Fruit fly (Drosophila melanogaster) whole organism, embryonic: ENCODE data around the gene Cyp4d14.

Source experiments
- Antp ChIP-seq: fragments of 200-800 bp; sonication (Bioruptor generic); optimal IDR thresholded peaks from 3 replicates; lab custom pipeline; 2016; ENCODE audit warnings: missing biosample characterization, missing genetic modification characterization
- C15 ChIP-seq: fragments of 200-800 bp; sonication (Bioruptor generic); IDR thresholded peaks from 3 replicates; pipeline ENCODE4 v1.3.6; 2022; ENCODE audit warnings: missing biosample characterization, missing genetic modification characterization
- CG10274 ChIP-seq: fragments of 200-800 bp; sonication (Bioruptor generic); optimal IDR thresholded peaks from 3 replicates; lab custom pipeline; 2017; ENCODE audit warnings: missing biosample characterization, mild to moderate bottlenecking, missing genetic modification characterization
- CG10462 ChIP-seq: fragments of 200-800 bp; sonication (Bioruptor generic); optimal IDR thresholded peaks from 2 replicates; lab custom pipeline; 2016; ENCODE audit warnings: missing biosample characterization, missing genetic modification characterization
- CG11695 ChIP-seq: fragments of 200-800 bp; sonication (Bioruptor generic); IDR thresholded peaks from 3 replicates; pipeline ENCODE4 v1.3.6; 2022; ENCODE audit warnings: missing biosample characterization, missing genetic modification characterization
- CG11696 ChIP-seq: fragments of 200-800 bp; sonication (Bioruptor generic); IDR thresholded peaks from 2 replicates; pipeline ENCODE4 v1.3.6; 2022; ENCODE audit warnings: missing biosample characterization, missing genetic modification characterization
- CG12219 ChIP-seq: fragments of 200-800 bp; sonication (Bioruptor generic); optimal IDR thresholded peaks from 3 replicates; lab custom pipeline; 2018; ENCODE audit warnings: missing biosample characterization, mild to moderate bottlenecking, missing genetic modification characterization
- CG12769 ChIP-seq: fragments of 200-800 bp; sonication (Bioruptor generic); optimal IDR thresholded peaks from 2 replicates; lab custom pipeline; 2019; ENCODE audit warnings: missing biosample characterization, mild to moderate bottlenecking, missing genetic modification characterization, moderate library complexity
- CG13287 ChIP-seq: fragments of 200-800 bp; sonication (Bioruptor generic); IDR thresholded peaks from 2 replicates; pipeline ENCODE4 v1.3.6; 2022; ENCODE audit warnings: missing biosample characterization, missing genetic modification characterization; ENCODE audit not compliant: partially characterized antibody
- CG15073 ChIP-seq: fragments of 200-800 bp; sonication (Bioruptor generic); optimal IDR thresholded peaks from 2 replicates; lab custom pipeline; 2016; ENCODE audit warnings: missing biosample characterization, missing genetic modification characterization
- CG17802 ChIP-seq: fragments of 200-800 bp; sonication (Bioruptor generic); optimal IDR thresholded peaks from 2 replicates; lab custom pipeline; 2018; ENCODE audit warnings: missing biosample characterization, mild to moderate bottlenecking, missing genetic modification characterization, moderate library complexity
- CG18599 ChIP-seq: fragments of 200-800 bp; sonication (Bioruptor generic); optimal IDR thresholded peaks from 3 replicates; lab custom pipeline; 2017; ENCODE audit warnings: missing biosample characterization, missing genetic modification characterization, mild to moderate bottlenecking, moderate library complexity, missing genetic modification reagents
- CG30431 ChIP-seq: fragments of 200-800 bp; sonication (Bioruptor generic); optimal IDR thresholded peaks from 2 replicates; lab custom pipeline; 2017; ENCODE audit warnings: missing biosample characterization, missing genetic modification characterization
- CG31224 ChIP-seq: fragments of 200-800 bp; sonication (Bioruptor generic); IDR thresholded peaks from 2 replicates; pipeline ENCODE4 v1.3.6; 2022; ENCODE audit warnings: missing biosample characterization, missing genetic modification characterization
- CG31365 ChIP-seq: fragments of 200-800 bp; sonication (Bioruptor generic); optimal IDR thresholded peaks from 2 replicates; lab custom pipeline; 2018; ENCODE audit warnings: missing biosample characterization, mild to moderate bottlenecking, missing genetic modification characterization
- CG32532 ChIP-seq: fragments of 200-800 bp; sonication (Bioruptor generic); IDR thresholded peaks from 2 replicates; pipeline ENCODE4 v1.3.6; 2022; ENCODE audit warnings: missing biosample characterization, missing genetic modification characterization
- CG34422 ChIP-seq: fragments of 200-800 bp; sonication (Bioruptor generic); IDR thresholded peaks from 3 replicates; pipeline ENCODE4 v1.3.6; 2022; ENCODE audit warnings: missing biosample characterization, missing genetic modification characterization
- CG4730 ChIP-seq: fragments of 200-800 bp; sonication (Bioruptor generic); IDR thresholded peaks from 2 replicates; pipeline ENCODE4 v1.3.6; 2022; ENCODE audit warnings: missing biosample characterization, missing genetic modification characterization
- Fer3 ChIP-seq: fragments of 200-800 bp; sonication (Bioruptor generic); optimal IDR thresholded peaks from 2 replicates; lab custom pipeline; 2018; ENCODE audit warnings: missing biosample characterization, mild to moderate bottlenecking, missing genetic modification characterization, moderate library complexity
- Med ChIP-seq: fragments of 200-800 bp; sonication (Bioruptor generic); peaks from one replicate; lab custom pipeline; 2016; ENCODE audit warnings: missing biosample characterization, missing genetic modification characterization, mild to moderate bottlenecking, inconsistent platforms, moderate library complexity
- Meics ChIP-seq: fragments of 200-800 bp; sonication (Bioruptor generic); optimal IDR thresholded peaks from 2 replicates; lab custom pipeline; 2017; ENCODE audit warnings: missing biosample characterization, mild to moderate bottlenecking, missing genetic modification characterization
- Mes4 ChIP-seq: fragments of 200-800 bp; sonication (Bioruptor generic); optimal IDR thresholded peaks from 2 replicates; lab custom pipeline; 2016; ENCODE audit warnings: missing biosample characterization, missing genetic modification characterization
- Oli ChIP-seq: fragments of 200-800 bp; sonication (Bioruptor generic); optimal IDR thresholded peaks from 2 replicates; lab custom pipeline; 2018; ENCODE audit warnings: missing biosample characterization, mild to moderate bottlenecking, missing genetic modification characterization, moderate library complexity
- Ptx1 ChIP-seq: fragments of 200-800 bp; sonication (Bioruptor generic); IDR thresholded peaks from 2 replicates; pipeline ENCODE4 v1.3.6; 2022; ENCODE audit warnings: missing biosample characterization, missing genetic modification characterization
- Sry-δ ChIP-seq: fragments of 200-800 bp; sonication (Bioruptor generic); optimal IDR thresholded peaks from 2 replicates; lab custom pipeline; 2016; ENCODE audit warnings: missing biosample characterization, missing genetic modification characterization
- Xrp1 ChIP-seq: fragments of 200-800 bp; sonication (Bioruptor generic); IDR thresholded peaks from 2 replicates; pipeline ENCODE4 v1.3.6; 2022; ENCODE audit warnings: missing biosample characterization, missing genetic modification characterization
- ac ChIP-seq: fragments of 200-800 bp; sonication (Bioruptor generic); optimal IDR thresholded peaks from 3 replicates; lab custom pipeline; 2017; ENCODE audit warnings: missing biosample characterization, mild to moderate bottlenecking, missing genetic modification characterization
- ara ChIP-seq: fragments of 200-800 bp; sonication (Bioruptor generic); IDR thresholded peaks from 2 replicates; pipeline ENCODE4 v1.3.6; 2022; ENCODE audit warnings: missing biosample characterization, missing genetic modification characterization
- chn ChIP-seq: fragments of 200-800 bp; sonication (Bioruptor generic); optimal IDR thresholded peaks from 2 replicates; lab custom pipeline; 2016; ENCODE audit warnings: missing biosample characterization, missing genetic modification characterization
- ci ChIP-seq: fragments of 200-800 bp; sonication (Bioruptor generic); IDR thresholded peaks from 3 replicates; pipeline ENCODE4 v1.3.6; 2022; ENCODE audit warnings: missing biosample characterization, missing genetic modification characterization
- dpn ChIP-seq, 2 experiments: fragments of 200-800 bp; sonication (Bioruptor generic); optimal IDR thresholded peaks; 3 replicates each; lab custom pipeline; 2016; ENCODE audit warnings: missing biosample characterization in 2 of 2, missing genetic modification characterization in 2 of 2
- gcm2 ChIP-seq: fragments of 200-800 bp; sonication (Bioruptor generic); optimal IDR thresholded peaks from 2 replicates; lab custom pipeline; 2016; ENCODE audit warnings: missing biosample characterization, missing genetic modification characterization
- gem ChIP-seq: fragments of 200-800 bp; sonication (Bioruptor generic); optimal IDR thresholded peaks from 2 replicates; lab custom pipeline; 2019; ENCODE audit warnings: missing biosample characterization, mild to moderate bottlenecking, missing genetic modification characterization, moderate library complexity
- her ChIP-seq: fragments of 200-800 bp; sonication (Bioruptor generic); optimal IDR thresholded peaks from 2 replicates; lab custom pipeline; 2016; ENCODE audit warnings: missing biosample characterization, missing genetic modification characterization
- hkb ChIP-seq, 2 experiments: fragments of 200-800 bp in 1 of 2; fragments of >200 bp in 1 of 2; sonication (Bioruptor generic) in 1 of 2; IDR thresholded peaks in 1 of 2; optimal IDR thresholded peaks in 1 of 2; 2 replicates each; pipeline versions ENCODE4 v1.3.6 to Lab custom; 2017 to 2022; ENCODE audit warnings: missing biosample characterization in 1 of 2, missing genetic modification characterization in 1 of 2
- jing ChIP-seq: fragments of 200-800 bp; sonication (Bioruptor generic); optimal IDR thresholded peaks from 2 replicates; lab custom pipeline; 2018; ENCODE audit warnings: missing biosample characterization, mild to moderate bottlenecking, missing genetic modification characterization
- lab ChIP-seq: fragments of 200-800 bp; sonication (Bioruptor generic); optimal IDR thresholded peaks from 3 replicates; lab custom pipeline; 2017; ENCODE audit warnings: missing biosample characterization, missing genetic modification characterization, mild to moderate bottlenecking, moderate library complexity, missing genetic modification reagents
- lola ChIP-seq, 3 experiments: fragments of >200 bp in 2 of 3; fragments of 200-800 bp in 1 of 3; sonication (Bioruptor generic) in 1 of 3; optimal IDR thresholded peaks; 2 replicates each; lab custom pipeline; 2017 to 2019; ENCODE audit warnings: missing biosample characterization in 3 of 3, missing genetic modification characterization in 3 of 3, mild to moderate bottlenecking in 1 of 3, moderate library complexity in 1 of 3
- pros ChIP-seq: fragments of 200-800 bp; sonication (Bioruptor generic); optimal IDR thresholded peaks from 3 replicates; lab custom pipeline; 2019; ENCODE audit warnings: missing biosample characterization, mild to moderate bottlenecking, missing genetic modification characterization, moderate library complexity
- ranshi ChIP-seq: fragments of 200-800 bp; sonication (Bioruptor generic); IDR thresholded peaks from 2 replicates; pipeline ENCODE4 v1.3.6; 2022; ENCODE audit warnings: missing biosample characterization, missing genetic modification characterization
- slbo ChIP-seq: fragments of 200-800 bp; sonication (Bioruptor generic); IDR thresholded peaks from 2 replicates; pipeline ENCODE4 v1.3.6; 2022; ENCODE audit warnings: missing biosample characterization, missing genetic modification characterization
- slou ChIP-seq: fragments of 200-800 bp; sonication (Bioruptor generic); optimal IDR thresholded peaks from 3 replicates; lab custom pipeline; 2016; ENCODE audit warnings: missing biosample characterization, missing genetic modification characterization
- sr ChIP-seq: fragments of 200-800 bp; sonication (Bioruptor generic); IDR thresholded peaks from 3 replicates; pipeline ENCODE4 v1.3.6; 2022; ENCODE audit warnings: missing biosample characterization, missing genetic modification characterization
- ssp ChIP-seq: fragments of 200-800 bp; sonication (Bioruptor generic); IDR thresholded peaks from 2 replicates; pipeline ENCODE4 v1.3.6; 2022; ENCODE audit warnings: missing biosample characterization, missing genetic modification characterization
- sug ChIP-seq: fragments of 200-800 bp; optimal IDR thresholded peaks from 2 replicates; lab custom pipeline; 2019; ENCODE audit warnings: missing biosample characterization, mild to moderate bottlenecking, missing genetic modification characterization, moderate library complexity
- tap ChIP-seq: fragments of 200-800 bp; optimal IDR thresholded peaks from 3 replicates; lab custom pipeline; 2019; ENCODE audit warnings: missing biosample characterization, mild to moderate bottlenecking, missing genetic modification characterization, moderate library complexity

Cyp4d14 gene

dm6 chrX:2146574-2146973 is 28.5 kb downstream of the Cyp4d14 start (continued):
- TF ChIP-seq CG13287 (GFP tag; lab: Robert Waterston, UW) (no peak), CG34422 (GFP tag; lab: Robert Waterston, UW) (0 out of 3 replicates have a peak, but pooled peaks have one; percentile 12), ci (GFP tag; lab: Robert Waterston, UW) (0 out of 3 replicates have a peak, but pooled peaks have one; percentile 46), CG11695 (GFP tag; lab: Robert Waterston, UW) (0 out of 3 replicates have a peak, but pooled peaks have one; percentile 24), tap (tag; lab: Kevin White, UChicago) (no peak), Mes4 (no peak), hkb (optimal IDR thresholded peaks at IDR 0.05; lab: Kevin White, UChicago) (no peak), hkb (GFP tag; IDR thresholded peaks at IDR 0.05; lab: Robert Waterston, UW) (peak; percentile 38; the same call in 1 of the 2 replicates), CG10462 (no peak), her (no peak), CG31365 (tag; lab: Kevin White, UChicago) (peak; percentile 17), Xrp1 (peak; percentile 24; the same call in 1 of the 2 replicates), Fer3 (tag; lab: Kevin White, UChicago) (peak; percentile 10), Ptx1 (GFP tag; lab: Robert Waterston, UW) (peak; percentile 30; the same call in 1 of the 2 replicates), Sry-δ (no peak), dpn (GFP tag; optimal IDR thresholded peaks at IDR 0.05; lab: Kevin White, UChicago) (no peak), ssp (GFP tag; lab: Robert Waterston, UW) (no peak), CG30431 (GFP tag; lab: Kevin White, UChicago) (no peak), gcm2 (GFP tag; lab: Kevin White, UChicago) (no peak), CG4730 (GFP tag; lab: Robert Waterston, UW) (no peak), jing (GFP tag; lab: Kevin White, UChicago) (no peak), CG11696 (GFP tag; lab: Robert Waterston, UW) (peak; percentile 82), ac (GFP tag; lab: Kevin White, UChicago) (no peak), lab (GFP tag; lab: Kevin White, UChicago) (no peak), CG32532 (GFP tag; lab: Robert Waterston, UW) (peak; percentile 11; the same call in 1 of the 2 replicates), Meics (GFP tag; lab: Kevin White, UChicago) (no peak), pros (no peak), Oli (tag; lab: Kevin White, UChicago) (peak; percentile 26), slbo (GFP tag; lab: Robert Waterston, UW) (0 out of 2 replicates have a peak, but pooled peaks have one; percentile 15), sug (peak; percentile 44), CG17802 (tag; lab: Kevin White, UChicago) (no peak), CG12769 (tag; lab: Kevin White, UChicago) (peak; percentile 5), CG12219 (GFP tag; lab: Kevin White, UChicago) (peak; percentile 7), chn (GFP tag; lab: Kevin White, UChicago) (no peak), C15 (GFP tag; lab: Robert Waterston, UW) (no peak), CG31224 (GFP tag; lab: Robert Waterston, UW) (no peak), ranshi (GFP tag; lab: Robert Waterston, UW) (peak; percentile 22; the same call in 1 of the 2 replicates), CG18599 (GFP tag; lab: Kevin White, UChicago) (peak; percentile 37), lola (GFP tag; optimal IDR thresholded peaks at IDR 0.05; lab: Kevin White, UChicago) (no peak), gem (tag; lab: Kevin White, UChicago) (peak; percentile 20), slou (GFP tag; lab: Kevin White, UChicago) (no peak), Med (GFP tag; lab: Kevin White, UChicago) (no peak), Antp (peak; percentile 16), CG15073 (GFP tag; lab: Kevin White, UChicago) (peak; percentile 81), ara (GFP tag; lab: Robert Waterston, UW) (no peak), sr (GFP tag; lab: Robert Waterston, UW) (no peak), CG10274 (GFP tag; lab: Kevin White, UChicago) (no peak)
